Fruit fly (Drosophila melanogaster): ENCODE results near the gene CG9692.
A peak's percentile ranks its signal among the peaks of the same experiment; 100 is the strongest.

Gene CG9692

dm6 chr3L:16710258-16711020, 5.7 kb downstream of the CG9692 start (continued):
- TF ChIP-seq Hsf (GFP tag; optimal IDR thresholded peaks at IDR 0.05) (no peak), NC2β (GFP tag; optimal IDR thresholded peaks at IDR 0.05) (no peak), crol (GFP tag; IDR thresholded peaks at IDR 0.05) (no peak), CG17361 (GFP tag; IDR thresholded peaks at IDR 0.05) (peak; percentile 46), CG8281 (tag; optimal IDR thresholded peaks at IDR 0.05) (no peak), CG2116 (GFP tag; optimal IDR thresholded peaks at IDR 0.05) (peak; percentile 14), esg (GFP tag; conservative IDR thresholded peaks at IDR 0.05) (peak; percentile 22; the same call in 1 of the 2 replicates), CG11695 (GFP tag; IDR thresholded peaks at IDR 0.05) (peak; percentile 89), CG3407 (GFP tag; optimal IDR thresholded peaks at IDR 0.05) (peak; percentile 1), CG11398 (GFP tag; optimal IDR thresholded peaks at IDR 0.05) (no peak), CG13624 (GFP tag; optimal IDR thresholded peaks at IDR 0.05) (no peak), ap (GFP tag; IDR thresholded peaks at IDR 0.05) (no peak), rib (GFP tag; IDR thresholded peaks at IDR 0.05) (0 out of 2 replicates have a peak, but pooled peaks have one; percentile 8), CG4730 (GFP tag; IDR thresholded peaks at IDR 0.05) (no peak), CG8359 (GFP tag; optimal IDR thresholded peaks at IDR 0.05; ENCODE audit: borderline replicate concordance) (no peak), schlank (tag; optimal IDR thresholded peaks at IDR 0.05) (no peak), CG32532 (GFP tag; IDR thresholded peaks at IDR 0.05) (peak; percentile 74), stwl (tag; optimal IDR thresholded peaks at IDR 0.05) (no peak), B-H2 (GFP tag; optimal IDR thresholded peaks at IDR 0.05) (no peak), CG10959 (GFP tag; IDR thresholded peaks at IDR 0.05) (no peak), kay (GFP tag; optimal IDR thresholded peaks at IDR 0.05) (no peak), CG9215 (GFP tag; IDR thresholded peaks at IDR 0.05) (peak; percentile 48; the same call in 1 of the 2 replicates), hb (GFP tag; IDR thresholded peaks at IDR 0.05; ENCODE audit: partially characterized antibody) (no peak), peb (GFP tag; IDR thresholded peaks at IDR 0.05) (no peak), CG6654 (GFP tag; optimal IDR thresholded peaks at IDR 0.05) (no peak), Oli (tag; optimal IDR thresholded peaks at IDR 0.05) (peak; percentile 41), Atf-2 (GFP tag; optimal IDR thresholded peaks at IDR 0.05) (no peak), CG5180 (GFP tag; optimal IDR thresholded peaks at IDR 0.05) (no peak), pb (GFP tag; optimal IDR thresholded peaks at IDR 0.05) (no peak), CG3065 (GFP tag; optimal IDR thresholded peaks at IDR 0.05) (no peak), emc (GFP tag; optimal IDR thresholded peaks at IDR 0.05) (no peak), CG10462 (GFP tag; optimal IDR thresholded peaks at IDR 0.05) (no peak), Hmx (GFP tag; optimal IDR thresholded peaks at IDR 0.05) (no peak), Jarid2 (GFP tag; optimal IDR thresholded peaks at IDR 0.05) (peak; percentile 13), HHEX (GFP tag; optimal IDR thresholded peaks at IDR 0.05) (peak; percentile 31), CG12659 (GFP tag; optimal IDR thresholded peaks at IDR 0.05) (peak; percentile 7), CG10366 (GFP tag; IDR thresholded peaks at IDR 0.05) (no peak), CG13894 (tag; optimal IDR thresholded peaks at IDR 0.05) (no peak), Stat92E (GFP tag; optimal IDR thresholded peaks at IDR 0.05) (no peak), Dfd (GFP tag; optimal IDR thresholded peaks at IDR 0.05) (no peak), bigmax (GFP tag; optimal IDR thresholded peaks at IDR 0.05) (no peak), Ets65A (GFP tag) (peak; percentile 37), CG4854 (GFP tag; optimal IDR thresholded peaks at IDR 0.05) (no peak), zf30C (GFP tag; optimal IDR thresholded peaks at IDR 0.05) (peak; percentile 63), nom (GFP tag; optimal IDR thresholded peaks at IDR 0.05) (no peak), fd3F (GFP tag; optimal IDR thresholded peaks at IDR 0.05) (no peak), gcm2 (GFP tag; optimal IDR thresholded peaks at IDR 0.05) (no peak), sug (tag; optimal IDR thresholded peaks at IDR 0.05) (no peak), CG10654 (GFP tag; optimal IDR thresholded peaks at IDR 0.05) (peak; percentile 41), HmgZ (tag; optimal IDR thresholded peaks at IDR 0.05) (no peak)

Measured in whole organism, embryonic.